Fruit fly (Drosophila melanogaster): Measurements from ENCODE around the gene CG4743.

DNA sequence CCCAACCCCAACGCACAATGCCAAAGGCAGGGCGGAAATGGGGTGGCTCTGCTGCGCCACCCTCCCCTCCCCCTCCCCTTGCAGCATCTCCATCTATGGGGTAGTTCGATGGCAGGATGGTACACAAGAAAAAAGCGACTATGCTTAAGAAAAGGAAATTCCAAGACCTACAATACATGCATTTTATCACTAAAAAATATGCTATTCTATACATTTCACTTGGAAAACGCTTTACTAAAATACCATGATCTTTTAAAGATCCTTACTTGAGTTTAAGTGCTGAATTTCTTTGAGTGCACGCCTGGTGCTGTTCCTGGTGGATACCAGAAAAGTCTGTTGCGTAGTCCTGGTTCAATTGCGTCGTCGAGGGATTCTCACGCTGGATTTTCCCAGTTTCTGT lies 49.3 kb downstream of the CG4743 start:
- TF ChIP-seq ovo (GFP tag; optimal IDR thresholded peaks at IDR 0.05) (no peak), CG14711 (tag; optimal IDR thresholded peaks at IDR 0.05) (no peak), CG11617 (GFP tag; optimal IDR thresholded peaks at IDR 0.05) (no peak)

Measured in whole organism, adult.